Worm (Caenorhabditis elegans) whole organism, early embryonic: ENCODE data around the gene F32H5.3.

Experiments
- B0310.2 ChIP-seq: sonication (generic microtip); optimal IDR thresholded peaks from 2 replicates; lab custom pipeline; 2016; ENCODE audit warnings: mild to moderate bottlenecking, missing genetic modification characterization, missing compliant biosample characterization
- F13C5.2 ChIP-seq: sonication (generic microtip); optimal IDR thresholded peaks from 2 replicates; lab custom pipeline; 2017; ENCODE audit warnings: mild to moderate bottlenecking, missing genetic modification characterization, inconsistent platforms, missing compliant biosample characterization
- aly-1 ChIP-seq: sonication (generic microtip); optimal IDR thresholded peaks from 2 replicates; lab custom pipeline; 2016; ENCODE audit warnings: missing genetic modification characterization, missing compliant biosample characterization
- ama-1 ChIP-seq: fragments of 150-350 bp; optimal IDR thresholded peaks from 2 replicates; lab custom pipeline; 2014
- ceh-13 ChIP-seq: fragments of 200-800 bp; sonication (Bioruptor generic); optimal IDR thresholded peaks from 2 replicates; lab custom pipeline; 2018; ENCODE audit warnings: mild to moderate bottlenecking, missing genetic modification characterization, missing compliant biosample characterization
- ceh-36 ChIP-seq: sonication (generic microtip); optimal IDR thresholded peaks from 2 replicates; lab custom pipeline; 2016; ENCODE audit warnings: missing genetic modification characterization, inconsistent platforms, missing compliant biosample characterization
- ets-7 ChIP-seq: sonication (generic microtip); optimal IDR thresholded peaks from 2 replicates; lab custom pipeline; 2016; ENCODE audit warnings: missing genotype, missing genetic modification characterization, missing compliant biosample characterization
- flt-1 ChIP-seq: fragments of 200-800 bp; sonication (Bioruptor generic); IDR thresholded peaks from 2 replicates; pipeline ENCODE4 v1.3.6; 2022; ENCODE audit warnings: missing genetic modification characterization, missing compliant biosample characterization
- hmbx-1 ChIP-seq: sonication (generic microtip); optimal IDR thresholded peaks from 2 replicates; lab custom pipeline; 2016; ENCODE audit warnings: mild to moderate bottlenecking, missing genetic modification characterization, missing compliant biosample characterization
- hmg-4 ChIP-seq: fragments of 200-800 bp; sonication (Bioruptor generic); optimal IDR thresholded peaks from 2 replicates; lab custom pipeline; 2018; ENCODE audit warnings: mild to moderate bottlenecking, missing genetic modification characterization, missing compliant biosample characterization
- hnd-1 ChIP-seq: sonication (generic microtip); optimal IDR thresholded peaks from 2 replicates; lab custom pipeline; 2016; ENCODE audit warnings: missing genetic modification characterization, missing compliant biosample characterization
- pes-1 ChIP-seq: fragments of 200-800 bp; sonication (Bioruptor generic); IDR thresholded peaks from 2 replicates; pipeline ENCODE4 v1.3.6; 2022; ENCODE audit warnings: missing genetic modification reagents, missing genetic modification characterization, missing compliant biosample characterization
- scrt-1 ChIP-seq: fragments of 200-800 bp; sonication (Bioruptor generic); IDR thresholded peaks from 2 replicates; pipeline ENCODE4 v1.3.6; 2022; ENCODE audit warnings: missing genetic modification characterization, missing compliant biosample characterization
- sea-1 ChIP-seq: fragments of 200-800 bp; sonication (Bioruptor generic); conservative IDR thresholded peaks from 2 replicates; pipeline ENCODE4 v1.3.6; 2022; ENCODE audit warnings: missing genetic modification characterization, missing compliant biosample characterization
- tbx-11 ChIP-seq: fragments of 200-800 bp; sonication (Bioruptor generic); IDR thresholded peaks from 2 replicates; pipeline ENCODE4 v1.3.6; 2022; ENCODE audit warnings: missing genetic modification characterization, missing compliant biosample characterization
- tbx-37 ChIP-seq: fragments of 200-800 bp; sonication (Bioruptor generic); conservative IDR thresholded peaks from 2 replicates; pipeline ENCODE4 v1.3.6; 2022; ENCODE audit warnings: missing genetic modification reagents, missing genetic modification characterization, missing compliant biosample characterization
- tra-4 ChIP-seq: sonication (generic microtip); optimal IDR thresholded peaks from 2 replicates; lab custom pipeline; 2017; ENCODE audit warnings: missing genetic modification characterization, missing compliant biosample characterization

Gene F32H5.3

DNA sequence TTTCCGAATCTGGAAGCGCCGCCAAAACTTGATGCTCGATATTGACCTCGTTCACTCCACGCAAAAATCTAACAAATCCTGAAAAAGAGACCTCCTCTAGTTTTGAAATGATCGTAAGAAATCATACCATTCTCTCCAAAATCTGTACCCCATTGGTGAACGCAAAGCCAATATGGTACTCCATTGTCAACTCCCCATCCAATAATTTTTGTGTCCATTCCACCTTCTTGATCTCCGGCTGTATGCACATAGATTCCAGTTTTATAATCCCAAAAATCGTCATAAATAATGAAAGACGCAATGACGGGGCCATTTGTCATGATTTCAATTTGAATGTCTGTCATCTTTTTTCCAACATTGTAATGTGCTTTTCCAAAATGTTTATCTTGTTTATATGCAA, 2.9 kb upstream of the F32H5.3 start:
- TF ChIP-seq hmg-4 (no peak), B0310.2 (no peak), ceh-36 (no peak), hmbx-1 (tag; lab: Kevin White, UChicago) (no peak), ets-7 (tag; lab: Kevin White, UChicago) (no peak), aly-1 (tag; lab: Kevin White, UChicago) (no peak), tbx-11 (GFP tag; lab: Robert Waterston, UW) (no peak), scrt-1 (GFP tag; lab: Robert Waterston, UW) (no peak), ceh-13 (no peak), hnd-1 (tag; lab: Kevin White, UChicago) (no peak), sea-1 (no peak), ama-1 (lab: Kevin White, UChicago) (no peak), F13C5.2 (tag; lab: Kevin White, UChicago) (no peak), pes-1 (GFP tag; lab: Robert Waterston, UW) (no peak), tbx-37 (no peak), flt-1 (no peak)

DNA sequence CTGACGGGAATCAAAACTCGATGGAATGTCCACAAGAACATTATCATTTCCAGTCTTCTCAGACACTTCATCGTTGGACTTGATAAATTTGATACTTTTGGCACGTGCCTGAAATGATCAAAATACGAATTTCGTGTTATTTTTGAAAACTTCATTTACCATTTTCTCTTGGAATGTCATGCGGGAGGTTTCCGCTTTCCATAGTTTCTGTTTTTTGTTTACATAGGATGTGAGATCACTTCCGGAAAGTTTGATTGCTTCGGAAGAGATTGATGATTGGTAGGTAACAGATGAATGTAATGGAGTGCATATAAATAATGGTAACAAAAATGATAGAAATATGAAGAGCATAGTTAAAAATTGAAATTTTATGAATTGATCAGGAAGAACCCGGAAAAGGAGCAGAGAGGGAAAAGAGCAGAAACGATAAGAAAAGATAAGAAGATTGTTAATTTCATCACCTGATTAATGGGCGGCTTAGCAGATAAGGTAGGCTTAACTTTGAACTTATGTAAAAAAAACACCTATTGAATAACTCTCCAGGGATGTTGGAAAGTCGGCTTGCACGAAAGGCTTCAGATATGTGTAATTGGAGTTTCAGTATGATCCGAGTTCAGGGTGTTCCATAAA, 1.4 kb upstream of the F32H5.3 start, which contains the start of gene F32H5.1:
F32H5.1 (minus strand) TSS at position 386 of the 630 bp plus-strand sequence.
- no peak for TF ChIP-seq tbx-11 (GFP tag; lab: Robert Waterston, UW)
- no peak for TF ChIP-seq hmbx-1 (tag; lab: Kevin White, UChicago)
- TF ChIP-seq ets-7 (tag; lab: Kevin White, UChicago) = no peak

DNA sequence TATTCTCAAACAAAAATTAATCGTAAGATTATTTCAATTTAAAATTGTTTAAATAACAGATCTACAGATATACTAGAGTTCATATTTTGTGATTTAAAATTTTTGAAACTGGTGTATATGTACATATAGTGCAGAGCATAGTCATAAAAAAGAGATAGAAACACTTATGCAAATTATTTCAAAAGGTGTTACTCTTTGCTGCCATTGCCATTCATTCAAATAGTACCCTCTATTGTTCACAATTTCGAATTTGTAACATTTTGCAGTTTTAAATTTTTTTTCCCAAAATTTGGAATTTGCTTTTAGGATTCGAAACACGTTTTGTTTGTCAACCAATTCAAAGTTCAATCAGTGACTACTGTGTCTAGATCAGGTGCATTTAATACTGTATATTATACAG, 1.1 kb downstream of the F32H5.3 start, which contains the start of gene F32H5.4:
F32H5.4 (plus strand) TSS at position 301 of the 400 bp plus-strand sequence.
- TF ChIP-seq hmg-4 (no peak), tbx-37 (no peak), flt-1 (no peak), ceh-13 (no peak), ets-7 (tag; lab: Kevin White, UChicago) (no peak), B0310.2 (no peak), sea-1 (no peak), pes-1 (GFP tag; lab: Robert Waterston, UW) (no peak), tra-4 (tag; lab: Kevin White, UChicago) (no peak), F13C5.2 (tag; lab: Kevin White, UChicago) (no peak), hnd-1 (tag; lab: Kevin White, UChicago) (no peak), ceh-36 (no peak), hmbx-1 (tag; lab: Kevin White, UChicago) (no peak), scrt-1 (GFP tag; lab: Robert Waterston, UW) (no peak)

DNA sequence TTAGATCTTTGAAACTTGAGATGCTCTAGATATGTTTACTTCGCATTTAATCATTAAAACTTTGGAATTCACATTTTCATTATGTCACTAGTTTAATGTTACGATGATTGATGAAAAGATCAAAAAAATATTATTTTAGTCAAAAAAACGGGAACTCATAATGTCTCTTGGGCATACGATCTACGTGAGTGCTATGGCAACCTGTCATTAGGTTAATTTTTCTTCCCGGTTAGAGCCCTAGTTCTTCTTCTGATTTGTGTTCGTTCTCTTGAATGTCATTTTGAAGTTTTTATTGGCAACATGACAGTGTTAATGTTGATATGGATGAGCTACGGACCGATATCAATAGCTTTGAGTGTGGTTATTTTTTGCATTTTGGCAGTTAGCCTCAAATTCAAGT, 4.3 kb downstream of the F32H5.3 start, which contains the start of gene srg-46:
srg-46 (plus strand) TSS at position 301 of the 400 bp plus-strand sequence.
- TF ChIP-seq ets-7 (tag; lab: Kevin White, UChicago) = no peak
- TF ChIP-seq B0310.2 = no peak
- no peak for TF ChIP-seq hmg-4
- TF ChIP-seq pes-1 (GFP tag; lab: Robert Waterston, UW) = no peak
- TF ChIP-seq ceh-13 = no peak
- no peak for TF ChIP-seq hnd-1 (tag; lab: Kevin White, UChicago)
- no peak for TF ChIP-seq tbx-37
- TF ChIP-seq sea-1 = no peak
- no peak for TF ChIP-seq tbx-11 (GFP tag; lab: Robert Waterston, UW)
- no peak for TF ChIP-seq tra-4 (tag; lab: Kevin White, UChicago)
- no peak for TF ChIP-seq aly-1 (tag; lab: Kevin White, UChicago)
- TF ChIP-seq scrt-1 (GFP tag; lab: Robert Waterston, UW) = no peak
- TF ChIP-seq ama-1 (lab: Kevin White, UChicago) = no peak
- no peak for TF ChIP-seq ceh-36
- no peak for TF ChIP-seq F13C5.2 (tag; lab: Kevin White, UChicago)
- TF ChIP-seq flt-1 = no peak
- TF ChIP-seq hmbx-1 (tag; lab: Kevin White, UChicago) = no peak

DNA sequence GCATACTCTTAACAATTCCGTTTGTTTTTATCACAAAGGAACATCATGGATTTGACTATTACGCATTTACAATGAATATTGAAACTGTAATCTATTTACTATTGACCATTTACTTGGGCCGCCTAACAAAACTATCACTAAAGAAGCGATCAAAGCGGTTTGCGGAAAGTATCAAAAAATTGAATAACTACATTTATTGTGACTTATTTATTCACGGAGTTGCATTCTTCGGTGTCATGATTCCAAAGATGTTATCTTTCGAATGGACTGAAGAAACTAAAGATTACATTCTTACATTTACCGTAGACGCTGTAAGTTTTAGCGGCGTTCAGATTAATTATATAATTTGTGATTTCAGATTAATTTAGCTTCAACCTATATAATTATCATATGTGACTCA, 5.1 kb downstream of the F32H5.3 start:
- TF ChIP-seq sea-1 = no peak
- no peak for TF ChIP-seq scrt-1 (GFP tag; lab: Robert Waterston, UW)
- no peak for TF ChIP-seq ets-7 (tag; lab: Kevin White, UChicago)
- TF ChIP-seq hmbx-1 (tag; lab: Kevin White, UChicago) = no peak
- no peak for TF ChIP-seq tra-4 (tag; lab: Kevin White, UChicago)
- no peak for TF ChIP-seq ceh-13
- no peak for TF ChIP-seq hmg-4
- TF ChIP-seq pes-1 (GFP tag; lab: Robert Waterston, UW) = no peak
- no peak for TF ChIP-seq tbx-11 (GFP tag; lab: Robert Waterston, UW)
- no peak for TF ChIP-seq ama-1 (lab: Kevin White, UChicago)
- TF ChIP-seq B0310.2 = no peak

DNA sequence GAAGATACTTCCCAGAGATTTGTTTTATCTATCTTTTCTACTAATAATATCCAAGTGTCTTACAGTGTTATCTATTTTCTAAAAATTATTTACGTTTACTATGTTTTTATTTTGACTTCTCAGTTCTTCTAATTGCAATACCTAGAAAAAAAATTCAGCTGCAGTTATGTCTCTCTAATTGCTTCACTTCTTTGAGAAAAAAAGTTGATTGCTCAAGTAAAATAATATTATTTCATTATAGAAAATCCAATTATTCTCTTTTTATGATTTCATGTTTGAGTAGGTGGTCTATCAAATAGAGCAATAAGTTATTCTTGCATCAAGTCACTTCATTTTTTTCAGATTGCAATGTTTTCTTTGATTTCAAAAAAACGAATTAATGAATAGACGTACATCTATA, 7.4 kb downstream of the F32H5.3 start:
- TF ChIP-seq hnd-1 (tag; lab: Kevin White, UChicago) = no peak

DNA sequence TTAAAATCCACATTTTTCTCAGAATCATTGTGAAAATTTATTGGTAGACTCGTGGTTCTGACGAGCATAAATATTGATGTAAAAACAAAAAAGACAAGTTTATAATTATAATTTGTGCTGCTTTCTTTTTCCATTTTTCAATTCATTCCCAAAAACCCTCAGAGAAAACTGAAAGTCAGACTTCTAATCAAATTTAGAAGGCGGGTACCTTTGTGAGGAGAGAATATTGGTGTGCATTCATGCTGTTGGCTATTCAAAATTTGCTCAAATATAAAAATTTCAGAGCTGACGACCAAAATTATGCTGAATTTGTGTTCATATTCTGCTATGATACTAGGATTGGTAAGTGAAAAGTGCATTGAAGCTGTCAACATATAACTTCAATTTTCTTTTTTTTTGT, 7.9 kb downstream of the F32H5.3 start, which contains the start of gene srx-125:
srx-125 (plus strand) TSS at position 301 of the 400 bp plus-strand sequence.
- TF ChIP-seq hmg-4 (no peak), scrt-1 (GFP tag; lab: Robert Waterston, UW) (no peak), hmbx-1 (tag; lab: Kevin White, UChicago) (no peak), tbx-37 (no peak), aly-1 (tag; lab: Kevin White, UChicago) (no peak), hnd-1 (tag; lab: Kevin White, UChicago) (no peak), F13C5.2 (tag; lab: Kevin White, UChicago) (no peak), sea-1 (no peak), pes-1 (GFP tag; lab: Robert Waterston, UW) (no peak), ama-1 (lab: Kevin White, UChicago) (no peak), ceh-36 (no peak), flt-1 (no peak), tbx-11 (GFP tag; lab: Robert Waterston, UW) (no peak), B0310.2 (no peak), ceh-13 (no peak), tra-4 (tag; lab: Kevin White, UChicago) (no peak), ets-7 (tag; lab: Kevin White, UChicago) (no peak)
